Fruit fly (Drosophila melanogaster) whole organism, embryonic: ENCODE data around the gene CG10804.

ENCODE experiments used
- CG11247 ChIP-seq: fragments of 200-800 bp; sonication (Bioruptor generic); IDR thresholded peaks from 2 replicates; pipeline ENCODE4 v1.3.6; 2022; ENCODE audit warnings: missing biosample characterization, missing genetic modification characterization
- CG13123 ChIP-seq: fragments of 200-800 bp; sonication (Bioruptor generic); optimal IDR thresholded peaks from 2 replicates; lab custom pipeline; 2016; ENCODE audit warnings: missing biosample characterization, missing genetic modification characterization
- CG13424 ChIP-seq: fragments of 200-800 bp; sonication (Bioruptor generic); optimal IDR thresholded peaks from 2 replicates; lab custom pipeline; 2019; ENCODE audit warnings: missing biosample characterization, mild to moderate bottlenecking, missing genetic modification characterization, moderate library complexity
- CG1647 ChIP-seq: fragments of 200-800 bp; sonication (Bioruptor generic); optimal IDR thresholded peaks from 3 replicates; lab custom pipeline; 2016; ENCODE audit warnings: missing biosample characterization, missing genetic modification characterization
- CG17359 ChIP-seq: fragments of 200-800 bp; sonication (Bioruptor generic); optimal IDR thresholded peaks from 3 replicates; lab custom pipeline; 2018; ENCODE audit warnings: missing biosample characterization, mild to moderate bottlenecking, missing genetic modification characterization, moderate library complexity
- CG18764 ChIP-seq: fragments of 200-800 bp; sonication (Bioruptor generic); optimal IDR thresholded peaks from 3 replicates; lab custom pipeline; 2016; ENCODE audit warnings: missing biosample characterization, missing genetic modification characterization
- CG32772 ChIP-seq: fragments of 200-800 bp; sonication (Bioruptor generic); IDR thresholded peaks from 2 replicates; pipeline ENCODE4 v1.3.6; 2022; ENCODE audit warnings: missing biosample characterization, missing genetic modification characterization
- CG3847 ChIP-seq: fragments of 200-800 bp; sonication (Bioruptor generic); IDR thresholded peaks from 2 replicates; pipeline ENCODE4 v1.3.6; 2022; ENCODE audit warnings: missing biosample characterization, missing genetic modification characterization
- CG6254 ChIP-seq: fragments of 200-800 bp; sonication (Bioruptor generic); optimal IDR thresholded peaks from 3 replicates; lab custom pipeline; 2017; ENCODE audit warnings: mild to moderate bottlenecking, missing biosample characterization, missing genetic modification reagents, missing genetic modification characterization
- CG9215 ChIP-seq: fragments of 200-800 bp; sonication (Bioruptor generic); IDR thresholded peaks from 2 replicates; pipeline ENCODE4 v1.3.6; 2022; ENCODE audit warnings: missing biosample characterization, missing genetic modification characterization
- CkIIα-i1 ChIP-seq: fragments of 200-800 bp; sonication (Bioruptor generic); IDR thresholded peaks from 2 replicates; pipeline ENCODE4 v1.3.6; 2022; ENCODE audit warnings: missing biosample characterization, missing genetic modification characterization
- Drgx ChIP-seq: fragments of 200-800 bp; sonication (Bioruptor generic); IDR thresholded peaks from 2 replicates; pipeline ENCODE4 v1.3.6; 2022; ENCODE audit warnings: missing biosample characterization, missing genetic modification characterization
- Elba2 ChIP-seq: fragments of 200-800 bp; sonication (Bioruptor generic); optimal IDR thresholded peaks from 3 replicates; lab custom pipeline; 2016; ENCODE audit warnings: missing biosample characterization, missing genetic modification characterization
- Ets65A ChIP-seq: fragments of 200-800 bp; sonication (Bioruptor generic); peaks from one replicate; lab custom pipeline; 2016; ENCODE audit warnings: missing biosample characterization, missing genetic modification characterization
- Fer2 ChIP-seq: fragments of 200-800 bp; sonication (Bioruptor generic); optimal IDR thresholded peaks from 2 replicates; lab custom pipeline; 2018; ENCODE audit warnings: missing biosample characterization, mild to moderate bottlenecking, missing genetic modification characterization, moderate library complexity
- HLH54F ChIP-seq: fragments of 200-800 bp; sonication (Bioruptor generic); optimal IDR thresholded peaks from 3 replicates; lab custom pipeline; 2016; ENCODE audit warnings: missing biosample characterization, missing genetic modification characterization
- Hand ChIP-seq: fragments of 200-800 bp; sonication (Bioruptor generic); optimal IDR thresholded peaks from 2 replicates; lab custom pipeline; 2017; ENCODE audit warnings: mild to moderate bottlenecking, missing biosample characterization, missing genetic modification reagents, missing genetic modification characterization
- Med ChIP-seq: fragments of 200-800 bp; sonication (Bioruptor generic); peaks from one replicate; lab custom pipeline; 2016; ENCODE audit warnings: missing biosample characterization, missing genetic modification characterization, mild to moderate bottlenecking, inconsistent platforms, moderate library complexity
- Neu2 ChIP-seq: fragments of 200-800 bp; sonication (Bioruptor generic); optimal IDR thresholded peaks from 3 replicates; lab custom pipeline; 2016; ENCODE audit warnings: missing biosample characterization, missing genetic modification characterization, borderline replicate concordance
- Nf-YA ChIP-seq: fragments of 200-800 bp; sonication (Bioruptor generic); IDR thresholded peaks from 2 replicates; pipeline ENCODE4 v1.3.6; 2022; ENCODE audit warnings: missing biosample characterization, missing genetic modification characterization
- Pdp1 ChIP-seq, 2 experiments: fragments of 200-800 bp; sonication (Bioruptor generic); optimal IDR thresholded peaks; 3 replicates each; lab custom pipeline; 2016; ENCODE audit warnings: missing biosample characterization in 2 of 2, missing genetic modification characterization in 2 of 2, mild to moderate bottlenecking in 1 of 2, moderate library complexity in 1 of 2
- Scr ChIP-seq: fragments of 200-800 bp; sonication (Bioruptor generic); IDR thresholded peaks from 2 replicates; pipeline ENCODE4 v1.3.6; 2022; ENCODE audit warnings: missing biosample characterization, missing genetic modification characterization; ENCODE audit not compliant: partially characterized antibody
- bbx ChIP-seq: fragments of 200-800 bp; sonication (Bioruptor generic); IDR thresholded peaks from 2 replicates; pipeline ENCODE4 v1.3.6; 2022; ENCODE audit warnings: missing biosample characterization, missing genetic modification characterization; ENCODE audit not compliant: partially characterized antibody
- corto ChIP-seq: fragments of 200-800 bp; sonication (Bioruptor generic); optimal IDR thresholded peaks from 2 replicates; lab custom pipeline; 2016; ENCODE audit warnings: missing biosample characterization, mild to moderate bottlenecking, missing genetic modification characterization, moderate library complexity
- croc ChIP-seq: fragments of 200-800 bp; sonication (Bioruptor generic); conservative IDR thresholded peaks from 3 replicates; pipeline ENCODE4 v1.3.6; 2022; ENCODE audit warnings: missing biosample characterization, missing genetic modification characterization
- cwo ChIP-seq: fragments of 200-800 bp; sonication (Bioruptor generic); optimal IDR thresholded peaks from 3 replicates; lab custom pipeline; 2017; ENCODE audit warnings: missing biosample characterization, missing genetic modification characterization, mild to moderate bottlenecking, moderate library complexity, missing genetic modification reagents
- emc ChIP-seq: fragments of 200-800 bp; sonication (Bioruptor generic); optimal IDR thresholded peaks from 2 replicates; lab custom pipeline; 2016; ENCODE audit warnings: missing biosample characterization, missing genetic modification characterization
- eyg ChIP-seq: fragments of 200-800 bp; sonication (Bioruptor generic); optimal IDR thresholded peaks from 3 replicates; lab custom pipeline; 2016; ENCODE audit warnings: missing biosample characterization, missing genetic modification characterization
- gcm2 ChIP-seq: fragments of 200-800 bp; sonication (Bioruptor generic); optimal IDR thresholded peaks from 2 replicates; lab custom pipeline; 2016; ENCODE audit warnings: missing biosample characterization, missing genetic modification characterization
- hbn ChIP-seq: fragments of 200-800 bp; sonication (Bioruptor generic); IDR thresholded peaks from 2 replicates; pipeline ENCODE4 v1.3.6; 2022; ENCODE audit warnings: missing biosample characterization, missing genetic modification characterization; ENCODE audit not compliant: partially characterized antibody
- her ChIP-seq: fragments of 200-800 bp; sonication (Bioruptor generic); optimal IDR thresholded peaks from 2 replicates; lab custom pipeline; 2016; ENCODE audit warnings: missing biosample characterization, missing genetic modification characterization
- hkb ChIP-seq, 2 experiments: fragments of 200-800 bp in 1 of 2; fragments of >200 bp in 1 of 2; sonication (Bioruptor generic) in 1 of 2; IDR thresholded peaks in 1 of 2; optimal IDR thresholded peaks in 1 of 2; 2 replicates each; pipeline versions ENCODE4 v1.3.6 to Lab custom; 2017 to 2022; ENCODE audit warnings: missing biosample characterization in 1 of 2, missing genetic modification characterization in 1 of 2
- maf-S ChIP-seq: fragments of 200-800 bp; sonication (Bioruptor generic); optimal IDR thresholded peaks from 2 replicates; lab custom pipeline; 2016; ENCODE audit warnings: missing biosample characterization, missing genetic modification characterization
- nom ChIP-seq: fragments of 200-800 bp; sonication (Bioruptor generic); optimal IDR thresholded peaks from 2 replicates; lab custom pipeline; 2017; ENCODE audit warnings: missing biosample characterization, missing genetic modification characterization, mild to moderate bottlenecking, moderate library complexity, missing genetic modification reagents
- org-1 ChIP-seq: fragments of 200-800 bp; sonication (Bioruptor generic); optimal IDR thresholded peaks from 2 replicates; lab custom pipeline; 2017; ENCODE audit warnings: missing biosample characterization, missing genetic modification characterization
- pho ChIP-seq: fragments of 200-800 bp; sonication (Bioruptor generic); optimal IDR thresholded peaks from 2 replicates; lab custom pipeline; 2016; ENCODE audit warnings: missing biosample characterization, missing genetic modification characterization
- pzg ChIP-seq: fragments of 200-800 bp; sonication (Bioruptor generic); optimal IDR thresholded peaks from 3 replicates; lab custom pipeline; 2018; ENCODE audit warnings: missing biosample characterization, mild to moderate bottlenecking, missing genetic modification characterization, moderate library complexity
- ranshi ChIP-seq: fragments of 200-800 bp; sonication (Bioruptor generic); IDR thresholded peaks from 2 replicates; pipeline ENCODE4 v1.3.6; 2022; ENCODE audit warnings: missing biosample characterization, missing genetic modification characterization
- sim ChIP-seq: fragments of 200-800 bp; sonication (Bioruptor generic); IDR thresholded peaks from 2 replicates; pipeline ENCODE4 v1.3.6; 2022; ENCODE audit warnings: missing biosample characterization, missing genetic modification characterization
- tin ChIP-seq: fragments of 200-800 bp; sonication (Bioruptor generic); optimal IDR thresholded peaks from 3 replicates; lab custom pipeline; 2016; ENCODE audit warnings: missing biosample characterization, missing genetic modification characterization
- zen ChIP-seq: fragments of 200-800 bp; sonication (Bioruptor generic); optimal IDR thresholded peaks from 3 replicates; lab custom pipeline; 2018; ENCODE audit warnings: missing biosample characterization, mild to moderate bottlenecking, missing genetic modification characterization, moderate library complexity

CG10804 gene

DNA sequence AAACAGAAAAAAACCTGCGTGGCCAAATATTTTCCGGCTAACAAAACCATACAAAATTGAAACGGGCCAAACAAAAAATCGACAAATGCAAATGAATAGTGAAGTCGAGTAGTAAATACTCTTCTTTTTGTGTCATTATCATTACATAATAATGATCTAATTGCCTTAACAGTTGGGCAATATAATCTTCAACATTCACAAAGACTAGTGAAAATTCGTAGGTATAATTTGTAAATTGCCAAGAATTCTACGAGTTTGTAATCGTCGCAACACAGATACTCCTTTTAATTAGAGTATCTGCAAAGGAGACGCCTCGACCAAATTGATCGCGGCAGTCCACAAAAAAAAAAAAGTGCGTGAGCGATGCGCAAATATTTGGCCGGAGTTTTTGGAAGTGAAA lies 44.6 kb downstream of the CG10804 start (continued):
- TF ChIP-seq hkb (optimal IDR thresholded peaks at IDR 0.05; lab: Kevin White, UChicago) (no peak), hkb (GFP tag; IDR thresholded peaks at IDR 0.05; lab: Robert Waterston, UW) (peak; percentile 58; the same call in 1 of the 2 replicates), bbx (GFP tag; lab: Robert Waterston, UW) (no peak), CG1647 (no peak), sim (GFP tag; lab: Robert Waterston, UW) (no peak), Fer2 (tag; lab: Kevin White, UChicago) (no peak), eyg (GFP tag; lab: Kevin White, UChicago) (no peak), tin (GFP tag; lab: Kevin White, UChicago) (no peak), pzg (no peak), CG13424 (peak; percentile 14), Neu2 (GFP tag; lab: Kevin White, UChicago) (no peak), CkIIα-i1 (no peak), CG3847 (GFP tag; lab: Robert Waterston, UW) (no peak), Nf-YA (GFP tag; lab: Robert Waterston, UW) (no peak), org-1 (GFP tag; lab: Kevin White, UChicago) (no peak), pho (GFP tag; lab: Kevin White, UChicago) (no peak), zen (no peak), CG11247 (GFP tag; lab: Robert Waterston, UW) (no peak), CG13123 (GFP tag; lab: Kevin White, UChicago) (no peak), CG17359 (tag; lab: Kevin White, UChicago) (peak; percentile 43), CG9215 (GFP tag; lab: Robert Waterston, UW) (no peak), gcm2 (no peak), maf-S (GFP tag; lab: Kevin White, UChicago) (no peak), ranshi (GFP tag; lab: Robert Waterston, UW) (no peak), her (no peak), croc (GFP tag; lab: Robert Waterston, UW) (no peak), emc (GFP tag; lab: Kevin White, UChicago) (no peak), cwo (GFP tag; lab: Kevin White, UChicago) (no peak), CG6254 (no peak), HLH54F (GFP tag; lab: Kevin White, UChicago) (no peak), CG18764 (no peak), corto (GFP tag; lab: Kevin White, UChicago) (peak; percentile 30), Scr (GFP tag; lab: Robert Waterston, UW) (no peak), CG32772 (GFP tag; lab: Robert Waterston, UW) (no peak), hbn (GFP tag; lab: Robert Waterston, UW) (no peak), Elba2 (no peak)

DNA sequence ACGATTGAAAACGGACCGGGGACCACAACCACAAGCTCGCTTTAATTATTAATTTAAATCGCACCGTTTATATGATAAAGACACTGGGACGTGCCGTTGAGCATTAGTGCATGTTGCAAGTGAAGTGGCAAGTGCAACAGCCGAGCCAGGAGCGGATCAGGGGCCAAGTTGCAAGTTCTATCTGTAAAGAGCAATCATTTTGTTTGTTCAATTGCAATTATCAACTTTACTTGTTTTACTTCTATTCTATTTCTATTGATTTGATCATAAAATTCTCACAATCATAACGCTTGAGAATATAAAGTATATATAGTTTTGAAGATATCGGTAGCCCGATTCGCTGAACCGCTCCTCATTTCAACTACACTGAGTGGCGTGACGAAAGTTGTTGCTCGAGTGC lies 45.9 kb downstream of the CG10804 start:
- peak; percentile 17 for TF ChIP-seq Med (GFP tag; lab: Kevin White, UChicago)
- no peak for TF ChIP-seq Pdp1 (GFP tag; optimal IDR thresholded peaks at IDR 0.05; lab: Kevin White, UChicago)
- TF ChIP-seq Ets65A (GFP tag; lab: Kevin White, UChicago), result peak; percentile 73
- no peak for TF ChIP-seq Hand (GFP tag; lab: Kevin White, UChicago)
- peak; percentile 47 for TF ChIP-seq nom (GFP tag; lab: Kevin White, UChicago)
- peak; percentile 64 for TF ChIP-seq Drgx (GFP tag; lab: Robert Waterston, UW)
